Fruit fly (Drosophila melanogaster) whole organism, wandering third instar larva: ENCODE measurements around the gene sinah.

Experiments used
- CG32264 ChIP-seq: fragments of 200-800 bp; sonication (Bioruptor generic); optimal IDR thresholded peaks from 2 replicates; lab custom pipeline; 2016; ENCODE audit warnings: missing biosample characterization, missing genetic modification characterization
- Hr78 ChIP-seq: fragments of >200 bp; optimal IDR thresholded peaks from 2 replicates; lab custom pipeline; 2017; ENCODE audit warnings: missing biosample characterization, missing genetic modification characterization
- Jra ChIP-seq: sonication (Bioruptor generic); optimal IDR thresholded peaks from 2 replicates; lab custom pipeline; 2016; ENCODE audit warnings: missing biosample characterization, missing genetic modification characterization
- Sp1 ChIP-seq: fragments of 200-800 bp; sonication (Bioruptor generic); optimal IDR thresholded peaks from 3 replicates; lab custom pipeline; 2019; ENCODE audit warnings: missing biosample characterization, mild to moderate bottlenecking, missing genetic modification characterization, moderate library complexity
- psq ChIP-seq: fragments of 200-800 bp; sonication (Bioruptor generic); optimal IDR thresholded peaks from 3 replicates; lab custom pipeline; 2017; ENCODE audit warnings: missing biosample characterization, mild to moderate bottlenecking, missing genetic modification characterization, moderate library complexity
- tai ChIP-seq: sonication (Bioruptor generic); optimal IDR thresholded peaks from 2 replicates; lab custom pipeline; 2016; ENCODE audit warnings: missing biosample characterization, missing genetic modification characterization
- usp ChIP-seq: fragments of >200 bp; optimal IDR thresholded peaks from 2 replicates; lab custom pipeline; 2017; ENCODE audit warnings: missing biosample characterization, missing genetic modification characterization

DNA sequence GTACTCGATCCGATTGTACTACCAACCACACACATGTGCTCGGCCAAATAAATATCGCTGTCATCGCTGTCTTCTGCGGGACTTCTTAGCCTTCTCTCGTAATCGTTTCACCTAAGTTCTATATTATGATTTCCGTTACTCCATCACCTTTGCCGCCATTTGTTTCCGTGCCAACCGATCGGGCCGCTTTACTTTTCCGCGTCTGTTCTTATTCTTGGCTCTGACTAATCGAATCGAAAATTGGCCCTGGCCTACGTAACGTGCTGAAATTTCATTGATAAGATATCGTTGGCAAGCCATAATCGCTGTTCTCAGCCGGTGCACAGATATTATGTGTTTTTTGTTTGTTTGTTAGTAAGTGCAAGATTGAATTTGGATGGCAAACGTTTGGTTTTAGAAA, 8.3 kb downstream of the sinah start:
- TF ChIP-seq usp (GFP tag; lab: Kevin White, UChicago) (no peak), Jra (GFP tag; lab: Kevin White, UChicago) (no peak), Hr78 (GFP tag; lab: Kevin White, UChicago) (no peak), Sp1 (GFP tag; lab: Kevin White, UChicago) (no peak), tai (GFP tag; lab: Kevin White, UChicago) (no peak), psq (GFP tag; lab: Kevin White, UChicago) (no peak), CG32264 (GFP tag; lab: Kevin White, UChicago) (no peak)
